Worm (Caenorhabditis elegans): ENCODE measurements around the gene pgph-3.

ce11 chrV:5717237-5717935, 46.3 kb downstream of the pgph-3 start, which contains the start of gene rga-3:
- no peak for TF ChIP-seq tab-1 (GFP tag; IDR thresholded peaks at IDR 0.05)
- no peak for TF ChIP-seq flt-1 (GFP tag; IDR thresholded peaks at IDR 0.05)
- no peak for TF ChIP-seq cog-1 (tag; optimal IDR thresholded peaks at IDR 0.05)

Data from whole organism, midembryonic.